Worm (Caenorhabditis elegans) whole organism, L1 larva: ENCODE data around the gene T04H1.12.

ENCODE experiments used
- F16B12.6 ChIP-seq: fragments of 150-350 bp; optimal IDR thresholded peaks from 2 replicates; lab custom pipeline; 2014; ENCODE audit warnings: missing biosample characterization, missing genetic modification characterization
- Y116A8C.19 ChIP-seq: sonication (generic microtip); optimal IDR thresholded peaks from 2 replicates; lab custom pipeline; 2016; ENCODE audit warnings: missing compliant biosample characterization, missing genetic modification characterization, borderline replicate concordance
- alr-1 ChIP-seq: fragments of 200-800 bp; sonication (Bioruptor generic); optimal IDR thresholded peaks from 2 replicates; lab custom pipeline; 2018; ENCODE audit warnings: borderline replicate concordance, mild to moderate bottlenecking, missing genetic modification characterization, missing compliant biosample characterization
- ceh-8 ChIP-seq: fragments of 200-800 bp; sonication (Bioruptor generic); optimal IDR thresholded peaks from 2 replicates; lab custom pipeline; 2018; ENCODE audit warnings: mild to moderate bottlenecking, missing genetic modification characterization, moderate library complexity, missing compliant biosample characterization
- ceh-82 ChIP-seq, 3 experiments: fragments of 150-350 bp in 1 of 3; sonication (generic microtip) in 2 of 3; optimal IDR thresholded peaks; 2 replicates each; lab custom pipeline; 2014 to 2017; ENCODE audit warnings: missing biosample characterization in 3 of 3, missing genetic modification characterization in 3 of 3
- ceh-88 ChIP-seq: fragments of 200-800 bp; sonication (Bioruptor generic); IDR thresholded peaks from 2 replicates; pipeline ENCODE4 v1.3.6; 2022; ENCODE audit warnings: missing genetic modification characterization, missing compliant biosample characterization
- ceh-90 ChIP-seq: sonication (generic microtip); optimal IDR thresholded peaks from 2 replicates; lab custom pipeline; 2016; ENCODE audit warnings: missing genetic modification characterization, missing compliant biosample characterization
- dpl-1 ChIP-seq, 3 experiments: fragments of 150-350 bp in 2 of 3; sonication (generic microtip) in 1 of 3; optimal IDR thresholded peaks; 2 replicates each; lab custom pipeline; 2014 to 2017; ENCODE audit warnings: missing biosample characterization in 3 of 3, missing genetic modification characterization in 3 of 3, missing genetic modification reagents in 3 of 3
- dsc-1 ChIP-seq: sonication (generic microtip); optimal IDR thresholded peaks from 2 replicates; lab custom pipeline; 2016; ENCODE audit warnings: mild to moderate bottlenecking, missing genetic modification characterization, missing compliant biosample characterization
- efl-1 ChIP-seq, 4 experiments: fragments of 150-350 bp; optimal IDR thresholded peaks in 3 of 4; peaks in 1 of 4; 1 replicate in 1 of 4; 2 replicates in 3 of 4; lab custom pipeline; 2014; ENCODE audit warnings: missing biosample characterization in 2 of 4, missing genetic modification characterization in 2 of 4, missing genetic modification reagents in 2 of 4
- efl-3 ChIP-seq: fragments of 200-800 bp; sonication (Bioruptor generic); optimal IDR thresholded peaks from 2 replicates; lab custom pipeline; 2018; ENCODE audit warnings: mild to moderate bottlenecking, missing genetic modification characterization, missing compliant biosample characterization
- elt-2 ChIP-seq: sonication (generic microtip); optimal IDR thresholded peaks from 2 replicates; lab custom pipeline; 2016; ENCODE audit warnings: missing genetic modification characterization, mild to moderate bottlenecking, inconsistent platforms, missing compliant biosample characterization, missing genetic modification reagents
- ets-5 ChIP-seq: fragments of 200-800 bp; sonication (Bioruptor generic); IDR thresholded peaks from 2 replicates; pipeline ENCODE4 v1.3.6; 2022; ENCODE audit warnings: missing genetic modification characterization, missing compliant biosample characterization
- fkh-10 ChIP-seq: sonication (generic microtip); optimal IDR thresholded peaks from 2 replicates; lab custom pipeline; 2017; ENCODE audit warnings: missing biosample characterization, missing genetic modification reagents, missing genetic modification characterization
- fkh-8 ChIP-seq: sonication (generic microtip); optimal IDR thresholded peaks from 2 replicates; lab custom pipeline; 2016; ENCODE audit warnings: mild to moderate bottlenecking, missing genetic modification characterization, missing compliant biosample characterization
- isw-1 ChIP-seq: fragments of 200-800 bp; sonication (Bioruptor generic); IDR thresholded peaks from 2 replicates; pipeline ENCODE4 v1.3.6; 2022; ENCODE audit warnings: missing genetic modification characterization, missing compliant biosample characterization
- jun-1 ChIP-seq: fragments of 150-350 bp; optimal IDR thresholded peaks from 2 replicates; lab custom pipeline; 2014; ENCODE audit warnings: missing biosample characterization, missing genetic modification reagents, missing genetic modification characterization
- lin-14 ChIP-seq: fragments of 200-800 bp; sonication (Bioruptor generic); optimal IDR thresholded peaks from 2 replicates; lab custom pipeline; 2018; ENCODE audit warnings: mild to moderate bottlenecking, missing genetic modification characterization, moderate library complexity, missing compliant biosample characterization
- lin-15B ChIP-seq: fragments of 150-350 bp; sonication (generic microtip); optimal IDR thresholded peaks from 3 replicates; lab custom pipeline; 2014; ENCODE audit warnings: missing biosample characterization, missing genetic modification characterization
- lin-35 ChIP-seq, 2 experiments: fragments of 150-350 bp; optimal IDR thresholded peaks; 2 replicates each; lab custom pipeline; 2014; ENCODE audit warnings: missing biosample characterization in 2 of 2, missing genetic modification characterization in 2 of 2, missing genetic modification reagents in 2 of 2
- lsy-2 ChIP-seq, 2 experiments: fragments of 150-350 bp; optimal IDR thresholded peaks; 2 replicates each; lab custom pipeline; 2014; ENCODE audit warnings: missing biosample characterization in 2 of 2, missing genetic modification characterization in 2 of 2
- mdl-1 ChIP-seq, 2 experiments: fragments of 150-350 bp; optimal IDR thresholded peaks; 2 replicates each; lab custom pipeline; 2014 to 2017; ENCODE audit warnings: missing biosample characterization in 2 of 2, missing genetic modification characterization in 2 of 2, inconsistent platforms in 1 of 2
- mef-2 ChIP-seq: fragments of 150-350 bp; optimal IDR thresholded peaks from 2 replicates; lab custom pipeline; 2014; ENCODE audit warnings: missing biosample characterization, missing genetic modification characterization
- mep-1 ChIP-seq: fragments of 150-350 bp; optimal IDR thresholded peaks from 2 replicates; lab custom pipeline; 2014; ENCODE audit warnings: missing biosample characterization, missing genetic modification characterization
- nhr-11 ChIP-seq: fragments of 150-350 bp; optimal IDR thresholded peaks from 2 replicates; lab custom pipeline; 2014; ENCODE audit warnings: missing biosample characterization, missing genetic modification characterization
- nhr-71 ChIP-seq: sonication (generic microtip); optimal IDR thresholded peaks from 2 replicates; lab custom pipeline; 2016; ENCODE audit warnings: mild to moderate bottlenecking, missing genetic modification characterization, moderate library complexity, missing compliant biosample characterization
- nhr-76 ChIP-seq: sonication (generic microtip); optimal IDR thresholded peaks from 2 replicates; lab custom pipeline; 2017; ENCODE audit warnings: missing biosample characterization, missing genetic modification characterization
- nhr-85 ChIP-seq: sonication (generic microtip); peaks from one replicate; lab custom pipeline; 2016; ENCODE audit warnings: missing genetic modification characterization, inconsistent platforms, missing compliant biosample characterization
- pag-3 ChIP-seq: sonication (generic microtip); optimal IDR thresholded peaks from 2 replicates; lab custom pipeline; 2017; ENCODE audit warnings: missing genetic modification characterization, mild to moderate bottlenecking, missing compliant biosample characterization, antibody characterized with exemption, borderline replicate concordance; ENCODE audit not compliant: insufficient read depth
- pax-3 ChIP-seq: fragments of 200-800 bp; sonication (Bioruptor generic); optimal IDR thresholded peaks from 2 replicates; lab custom pipeline; 2018; ENCODE audit warnings: mild to moderate bottlenecking, missing genetic modification characterization, moderate library complexity, missing compliant biosample characterization
- pqm-1 ChIP-seq: sonication (generic microtip); optimal IDR thresholded peaks from 3 replicates; lab custom pipeline; 2017; ENCODE audit warnings: missing biosample characterization, missing genetic modification characterization
- rnt-1 ChIP-seq: sonication (generic microtip); optimal IDR thresholded peaks from 2 replicates; lab custom pipeline; 2016; ENCODE audit warnings: mild to moderate bottlenecking, missing genetic modification characterization, moderate library complexity, missing compliant biosample characterization
- skn-1 ChIP-seq: fragments of 150-350 bp; optimal IDR thresholded peaks from 2 replicates; lab custom pipeline; 2014; ENCODE audit warnings: missing biosample characterization, missing genetic modification characterization
- sox-4 ChIP-seq: sonication (generic microtip); optimal IDR thresholded peaks from 2 replicates; lab custom pipeline; 2016; ENCODE audit warnings: missing genetic modification characterization, missing compliant biosample characterization
- unc-130 ChIP-seq: fragments of 150-350 bp; optimal IDR thresholded peaks from 2 replicates; lab custom pipeline; 2017; ENCODE audit warnings: missing biosample characterization, missing genetic modification characterization, inconsistent platforms
- ztf-4 ChIP-seq: fragments of 150-350 bp; optimal IDR thresholded peaks from 2 replicates; lab custom pipeline; 2014; ENCODE audit warnings: missing biosample characterization, missing genetic modification characterization

T04H1.12 gene

ce11 chrV:12263723-12264122 lies 8.3 kb downstream of the T04H1.12 start, which contains the start of gene ssp-35:
ssp-35 (minus strand) TSS chrV:12263823.
- TF ChIP-seq ztf-4 (tag; lab: Kevin White, UChicago), result no peak
- no peak for TF ChIP-seq nhr-11
- TF ChIP-seq efl-3 (GFP tag; lab: Kevin White, UChicago), result no peak
- no peak for TF ChIP-seq jun-1 (tag; lab: Kevin White, UChicago)
- TF ChIP-seq skn-1 (tag; lab: Kevin White, UChicago), result no peak
- no peak for TF ChIP-seq efl-1 (optimal IDR thresholded peaks at IDR 0.05; lab: Kevin White, UChicago)
- peak in 1 of 2 experiments; percentile 48 for TF ChIP-seq efl-1 (GFP tag; optimal IDR thresholded peaks at IDR 0.05 in 1 of 2; lab: Kevin White, UChicago)

ce11 chrV:12269272-12269767 lies 13.9 kb downstream of the T04H1.12 start, which contains the start of gene twk-24:
twk-24 (minus strand) TSS chrV:12269322.
- TF ChIP-seq mep-1 (tag; lab: Kevin White, UChicago) (peak; percentile 8), fkh-10 (GFP tag; lab: Kevin White, UChicago) (no peak), fkh-8 (tag; lab: Kevin White, UChicago) (no peak), lin-14 (GFP tag; lab: Kevin White, UChicago) (peak; percentile 72), elt-2 (tag; lab: Kevin White, UChicago) (no peak), efl-1 (optimal IDR thresholded peaks at IDR 0.05; lab: Kevin White, UChicago) (peak in 1 of 2 experiments; percentile 0), efl-1 (GFP tag; optimal IDR thresholded peaks at IDR 0.05 in 1 of 2; lab: Kevin White, UChicago) (no peak), nhr-76 (tag; lab: Kevin White, UChicago) (no peak), nhr-71 (tag; lab: Kevin White, UChicago) (peak; percentile 43), rnt-1 (peak; percentile 51), unc-130 (tag; lab: Kevin White, UChicago) (peak; percentile 14)

- no peak for TF ChIP-seq alr-1 (tag; lab: Kevin White, UChicago)
- no peak for TF ChIP-seq ceh-88 (GFP tag; lab: Robert Waterston, UW)
- no peak for TF ChIP-seq isw-1
- TF ChIP-seq F16B12.6 (tag; lab: Kevin White, UChicago), result no peak
- TF ChIP-seq pag-3 (tag; lab: Kevin White, UChicago), result no peak
- TF ChIP-seq lin-35 (GFP tag; optimal IDR thresholded peaks at IDR 0.05; lab: Kevin White, UChicago), result peak; percentile 58 to 84
- TF ChIP-seq mep-1 (tag; lab: Kevin White, UChicago), result peak; percentile 7
- no peak for TF ChIP-seq mef-2 (tag; lab: Kevin White, UChicago)
- TF ChIP-seq sox-4 (tag; lab: Kevin White, UChicago), result no peak
- TF ChIP-seq dsc-1 (tag; lab: Kevin White, UChicago), result no peak
- TF ChIP-seq ceh-82 (tag; optimal IDR thresholded peaks at IDR 0.05; lab: Kevin White, UChicago), result peak in 1 of 3 experiments; percentile 1
- TF ChIP-seq lsy-2 (tag; optimal IDR thresholded peaks at IDR 0.05; lab: Kevin White, UChicago), result no peak
- peak; percentile 28 for TF ChIP-seq nhr-85 (tag; lab: Kevin White, UChicago)
- TF ChIP-seq ceh-90 (tag; lab: Kevin White, UChicago), result no peak
- TF ChIP-seq skn-1 (tag; lab: Kevin White, UChicago), result no peak
- TF ChIP-seq dpl-1 (GFP tag; optimal IDR thresholded peaks at IDR 0.05; lab: Kevin White, UChicago), result peak; percentile 64 to 86 (median 70)
- no peak for TF ChIP-seq ceh-8 (GFP tag; lab: Kevin White, UChicago)
- TF ChIP-seq lin-15B (tag; lab: Kevin White, UChicago), result peak; percentile 7
- no peak for TF ChIP-seq pax-3
- no peak for TF ChIP-seq Y116A8C.19
- peak; percentile 27 to 69 for TF ChIP-seq efl-1 (optimal IDR thresholded peaks at IDR 0.05; lab: Kevin White, UChicago)
- TF ChIP-seq efl-1 (GFP tag; optimal IDR thresholded peaks at IDR 0.05 in 1 of 2; lab: Kevin White, UChicago), result peak; percentile 81 to 96
These were observed 16.1 kb downstream of the T04H1.12 start, which contains the start of the genes tsfm-1 and capg-2 for ce11 chrV:12271495-12271894. tsfm-1 (minus strand) TSS chrV:12271551. capg-2 (plus strand) TSS chrV:12271873.

ce11 chrV:12275714-12276113 lies 20.3 kb downstream of the T04H1.12 start:
- TF ChIP-seq ets-5 (no peak), pax-3 (no peak), mdl-1 (tag; optimal IDR thresholded peaks at IDR 0.05; lab: Kevin White, UChicago) (no peak), ceh-90 (tag; lab: Kevin White, UChicago) (no peak), pqm-1 (no peak), efl-1 (optimal IDR thresholded peaks at IDR 0.05; lab: Kevin White, UChicago) (no peak), efl-1 (GFP tag; optimal IDR thresholded peaks at IDR 0.05 in 1 of 2; lab: Kevin White, UChicago) (peak in 1 of 2 experiments; percentile 57)
